Worm (Caenorhabditis elegans) whole organism, L1 larva: ENCODE data around the gene B0001.5.

Experiments used
- C16A3.4 ChIP-seq: fragments of 150-350 bp; optimal IDR thresholded peaks from 2 replicates; lab custom pipeline; 2014; ENCODE audit warnings: missing biosample characterization, missing genetic modification characterization
- F16B12.6 ChIP-seq: fragments of 150-350 bp; optimal IDR thresholded peaks from 2 replicates; lab custom pipeline; 2014; ENCODE audit warnings: missing biosample characterization, missing genetic modification characterization
- Y116A8C.19 ChIP-seq: sonication (generic microtip); optimal IDR thresholded peaks from 2 replicates; lab custom pipeline; 2016; ENCODE audit warnings: missing compliant biosample characterization, missing genetic modification characterization, borderline replicate concordance
- aha-1 ChIP-seq: fragments of 150-350 bp; optimal IDR thresholded peaks from 2 replicates; lab custom pipeline; 2014; ENCODE audit warnings: missing biosample characterization, missing genetic modification characterization
- ama-1 ChIP-seq: fragments of 150-350 bp; optimal IDR thresholded peaks from 2 replicates; lab custom pipeline; 2014
- ceh-63 ChIP-seq: fragments of 200-800 bp; sonication (Bioruptor generic); optimal IDR thresholded peaks from 2 replicates; lab custom pipeline; 2018; ENCODE audit warnings: mild to moderate bottlenecking, missing genetic modification characterization, missing compliant biosample characterization
- ceh-82 ChIP-seq, 3 experiments: fragments of 150-350 bp in 1 of 3; sonication (generic microtip) in 2 of 3; optimal IDR thresholded peaks; 2 replicates each; lab custom pipeline; 2014 to 2017; ENCODE audit warnings: missing biosample characterization in 3 of 3, missing genetic modification characterization in 3 of 3
- ceh-88 ChIP-seq: fragments of 200-800 bp; sonication (Bioruptor generic); IDR thresholded peaks from 2 replicates; pipeline ENCODE4 v1.3.6; 2022; ENCODE audit warnings: missing genetic modification characterization, missing compliant biosample characterization
- ceh-90 ChIP-seq: sonication (generic microtip); optimal IDR thresholded peaks from 2 replicates; lab custom pipeline; 2016; ENCODE audit warnings: missing genetic modification characterization, missing compliant biosample characterization
- dpl-1 ChIP-seq, 3 experiments: fragments of 150-350 bp in 2 of 3; sonication (generic microtip) in 1 of 3; optimal IDR thresholded peaks; 2 replicates each; lab custom pipeline; 2014 to 2017; ENCODE audit warnings: missing biosample characterization in 3 of 3, missing genetic modification characterization in 3 of 3, missing genetic modification reagents in 3 of 3
- efl-1 ChIP-seq, 4 experiments: fragments of 150-350 bp; optimal IDR thresholded peaks in 3 of 4; peaks in 1 of 4; 1 replicate in 1 of 4; 2 replicates in 3 of 4; lab custom pipeline; 2014; ENCODE audit warnings: missing biosample characterization in 2 of 4, missing genetic modification characterization in 2 of 4, missing genetic modification reagents in 2 of 4
- efl-3 ChIP-seq: fragments of 200-800 bp; sonication (Bioruptor generic); optimal IDR thresholded peaks from 2 replicates; lab custom pipeline; 2018; ENCODE audit warnings: mild to moderate bottlenecking, missing genetic modification characterization, missing compliant biosample characterization
- elt-2 ChIP-seq: sonication (generic microtip); optimal IDR thresholded peaks from 2 replicates; lab custom pipeline; 2016; ENCODE audit warnings: missing genetic modification characterization, mild to moderate bottlenecking, inconsistent platforms, missing compliant biosample characterization, missing genetic modification reagents
- ets-5 ChIP-seq: fragments of 200-800 bp; sonication (Bioruptor generic); IDR thresholded peaks from 2 replicates; pipeline ENCODE4 v1.3.6; 2022; ENCODE audit warnings: missing genetic modification characterization, missing compliant biosample characterization
- fkh-10 ChIP-seq: sonication (generic microtip); optimal IDR thresholded peaks from 2 replicates; lab custom pipeline; 2017; ENCODE audit warnings: missing biosample characterization, missing genetic modification reagents, missing genetic modification characterization
- fkh-4 ChIP-seq: sonication (generic microtip); optimal IDR thresholded peaks from 2 replicates; lab custom pipeline; 2016; ENCODE audit warnings: missing compliant biosample characterization, missing genetic modification characterization, borderline replicate concordance
- fos-1 ChIP-seq: fragments of 150-350 bp; optimal IDR thresholded peaks from 2 replicates; lab custom pipeline; 2014; ENCODE audit warnings: missing biosample characterization, missing genetic modification characterization
- hlh-4 ChIP-seq: sonication (generic microtip); optimal IDR thresholded peaks from 2 replicates; lab custom pipeline; 2016; ENCODE audit warnings: mild to moderate bottlenecking, missing genetic modification characterization, missing compliant biosample characterization
- hpl-2 ChIP-seq: fragments of 150-350 bp; optimal IDR thresholded peaks from 2 replicates; lab custom pipeline; 2014; ENCODE audit warnings: missing biosample characterization, missing genetic modification reagents, missing genetic modification characterization
- irx-1 ChIP-seq: sonication (generic microtip); optimal IDR thresholded peaks from 2 replicates; lab custom pipeline; 2016; ENCODE audit warnings: missing genetic modification characterization, missing compliant biosample characterization
- jun-1 ChIP-seq: fragments of 150-350 bp; optimal IDR thresholded peaks from 2 replicates; lab custom pipeline; 2014; ENCODE audit warnings: missing biosample characterization, missing genetic modification reagents, missing genetic modification characterization
- lin-14 ChIP-seq: fragments of 200-800 bp; sonication (Bioruptor generic); optimal IDR thresholded peaks from 2 replicates; lab custom pipeline; 2018; ENCODE audit warnings: mild to moderate bottlenecking, missing genetic modification characterization, moderate library complexity, missing compliant biosample characterization
- lin-15B ChIP-seq: fragments of 150-350 bp; sonication (generic microtip); optimal IDR thresholded peaks from 3 replicates; lab custom pipeline; 2014; ENCODE audit warnings: missing biosample characterization, missing genetic modification characterization
- lin-35 ChIP-seq, 2 experiments: fragments of 150-350 bp; optimal IDR thresholded peaks; 2 replicates each; lab custom pipeline; 2014; ENCODE audit warnings: missing biosample characterization in 2 of 2, missing genetic modification characterization in 2 of 2, missing genetic modification reagents in 2 of 2
- lir-3 ChIP-seq: sonication (generic microtip); optimal IDR thresholded peaks from 2 replicates; lab custom pipeline; 2016; ENCODE audit warnings: mild to moderate bottlenecking, missing genetic modification characterization, moderate library complexity, missing compliant biosample characterization; ENCODE audit not compliant: poor library complexity
- lsy-2 ChIP-seq, 2 experiments: fragments of 150-350 bp; optimal IDR thresholded peaks; 2 replicates each; lab custom pipeline; 2014; ENCODE audit warnings: missing biosample characterization in 2 of 2, missing genetic modification characterization in 2 of 2
- mdl-1 ChIP-seq, 2 experiments: fragments of 150-350 bp; optimal IDR thresholded peaks; 2 replicates each; lab custom pipeline; 2014 to 2017; ENCODE audit warnings: missing biosample characterization in 2 of 2, missing genetic modification characterization in 2 of 2, inconsistent platforms in 1 of 2
- mef-2 ChIP-seq: fragments of 150-350 bp; optimal IDR thresholded peaks from 2 replicates; lab custom pipeline; 2014; ENCODE audit warnings: missing biosample characterization, missing genetic modification characterization
- mep-1 ChIP-seq: fragments of 150-350 bp; optimal IDR thresholded peaks from 2 replicates; lab custom pipeline; 2014; ENCODE audit warnings: missing biosample characterization, missing genetic modification characterization
- nhr-19 ChIP-seq: fragments of 200-800 bp; sonication (Bioruptor generic); conservative IDR thresholded peaks from 2 replicates; pipeline ENCODE4 v1.3.6; 2022; ENCODE audit warnings: missing genetic modification characterization, missing compliant biosample characterization
- nhr-20 ChIP-seq: sonication (generic microtip); optimal IDR thresholded peaks from 2 replicates; lab custom pipeline; 2016; ENCODE audit warnings: mild to moderate bottlenecking, missing genetic modification characterization, missing compliant biosample characterization
- nhr-237 ChIP-seq: fragments of 150-350 bp; optimal IDR thresholded peaks from 2 replicates; lab custom pipeline; 2014; ENCODE audit warnings: missing biosample characterization, missing genetic modification characterization
- nhr-28 ChIP-seq: fragments of 150-350 bp; optimal IDR thresholded peaks from 2 replicates; lab custom pipeline; 2014; ENCODE audit warnings: missing biosample characterization, missing genetic modification characterization
- nhr-71 ChIP-seq: sonication (generic microtip); optimal IDR thresholded peaks from 2 replicates; lab custom pipeline; 2016; ENCODE audit warnings: mild to moderate bottlenecking, missing genetic modification characterization, moderate library complexity, missing compliant biosample characterization
- nhr-77 ChIP-seq: fragments of 150-350 bp; optimal IDR thresholded peaks from 2 replicates; lab custom pipeline; 2014; ENCODE audit warnings: missing biosample characterization, missing genetic modification characterization
- nhr-85 ChIP-seq: sonication (generic microtip); peaks from one replicate; lab custom pipeline; 2016; ENCODE audit warnings: missing genetic modification characterization, inconsistent platforms, missing compliant biosample characterization
- nhr-90 ChIP-seq: sonication (generic microtip); optimal IDR thresholded peaks from 2 replicates; lab custom pipeline; 2016; ENCODE audit warnings: mild to moderate bottlenecking, missing genetic modification characterization, missing compliant biosample characterization; ENCODE audit not compliant: poor library complexity
- pag-3 ChIP-seq: sonication (generic microtip); optimal IDR thresholded peaks from 2 replicates; lab custom pipeline; 2017; ENCODE audit warnings: missing genetic modification characterization, mild to moderate bottlenecking, missing compliant biosample characterization, antibody characterized with exemption, borderline replicate concordance; ENCODE audit not compliant: insufficient read depth
- pax-3 ChIP-seq: fragments of 200-800 bp; sonication (Bioruptor generic); optimal IDR thresholded peaks from 2 replicates; lab custom pipeline; 2018; ENCODE audit warnings: mild to moderate bottlenecking, missing genetic modification characterization, moderate library complexity, missing compliant biosample characterization
- rnt-1 ChIP-seq: sonication (generic microtip); optimal IDR thresholded peaks from 2 replicates; lab custom pipeline; 2016; ENCODE audit warnings: mild to moderate bottlenecking, missing genetic modification characterization, moderate library complexity, missing compliant biosample characterization
- snpc-4 ChIP-seq: fragments of 150-350 bp; optimal IDR thresholded peaks from 2 replicates; lab custom pipeline; 2014; ENCODE audit warnings: missing biosample characterization, missing genetic modification characterization
- snu-23 ChIP-seq: sonication (generic microtip); optimal IDR thresholded peaks from 2 replicates; lab custom pipeline; 2016; ENCODE audit warnings: missing genetic modification characterization, missing compliant biosample characterization
- sptf-1 ChIP-seq: fragments of 150-350 bp; optimal IDR thresholded peaks from 2 replicates; lab custom pipeline; 2014; ENCODE audit warnings: missing biosample characterization, missing genetic modification characterization
- swsn-7 ChIP-seq: sonication (generic microtip); optimal IDR thresholded peaks from 2 replicates; lab custom pipeline; 2016; ENCODE audit warnings: missing genetic modification characterization, missing compliant biosample characterization
- tbx-2 ChIP-seq: sonication (generic microtip); optimal IDR thresholded peaks from 2 replicates; lab custom pipeline; 2016; ENCODE audit warnings: missing genetic modification characterization, missing compliant biosample characterization
- unc-130 ChIP-seq: fragments of 150-350 bp; optimal IDR thresholded peaks from 2 replicates; lab custom pipeline; 2017; ENCODE audit warnings: missing biosample characterization, missing genetic modification characterization, inconsistent platforms
- unc-86 ChIP-seq: sonication (generic microtip); optimal IDR thresholded peaks from 2 replicates; lab custom pipeline; 2016; ENCODE audit warnings: missing genetic modification characterization, missing compliant biosample characterization
- unc-98 ChIP-seq: fragments of 200-800 bp; sonication (Bioruptor generic); IDR thresholded peaks from 2 replicates; pipeline ENCODE4 v1.3.6; 2022; ENCODE audit warnings: missing genetic modification characterization, missing compliant biosample characterization
- zag-1 ChIP-seq: fragments of 150-350 bp; optimal IDR thresholded peaks from 2 replicates; lab custom pipeline; 2014; ENCODE audit warnings: missing biosample characterization, missing genetic modification characterization

Gene B0001.5

DNA sequence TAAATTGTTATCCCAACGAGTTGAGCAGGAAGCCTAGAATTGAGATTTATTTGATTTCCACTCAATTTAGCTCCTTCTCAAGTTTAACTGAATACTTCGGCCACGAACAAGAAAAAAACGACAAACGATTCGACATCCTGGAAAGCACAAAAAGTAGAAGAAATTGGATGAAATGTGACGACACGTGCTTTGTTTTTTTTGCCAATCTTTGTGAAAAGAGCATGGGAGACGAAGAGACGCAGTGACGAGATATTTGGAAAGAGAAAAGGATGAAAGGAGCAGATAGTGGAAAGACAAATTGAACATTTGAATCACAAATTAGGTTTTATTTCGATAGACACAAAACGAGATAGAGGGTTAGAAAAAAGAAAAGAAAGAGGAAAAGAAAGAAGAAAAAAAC lies 28.6 kb downstream of the B0001.5 start (continued):
- TF ChIP-seq zag-1, result no peak
- no peak for TF ChIP-seq pag-3
- TF ChIP-seq snpc-4 (tag; lab: Kevin White, UChicago), result no peak
- TF ChIP-seq ceh-82 (tag; optimal IDR thresholded peaks at IDR 0.05; lab: Kevin White, UChicago), result peak in 1 of 3 experiments; percentile 6
- TF ChIP-seq lir-3, result no peak
- TF ChIP-seq swsn-7 (tag; lab: Kevin White, UChicago), result peak; percentile 16
- no peak for TF ChIP-seq mef-2 (tag; lab: Kevin White, UChicago)
- no peak for TF ChIP-seq dpl-1 (GFP tag; optimal IDR thresholded peaks at IDR 0.05; lab: Kevin White, UChicago)
- no peak for TF ChIP-seq ama-1 (lab: Kevin White, UChicago)
- TF ChIP-seq ceh-63 (GFP tag; lab: Kevin White, UChicago), result peak; percentile 56
- TF ChIP-seq elt-2 (tag; lab: Kevin White, UChicago), result no peak
- no peak for TF ChIP-seq pax-3 (tag; lab: Kevin White, UChicago)
- TF ChIP-seq nhr-28 (tag; lab: Kevin White, UChicago), result no peak
- no peak for TF ChIP-seq ceh-88 (GFP tag; lab: Robert Waterston, UW)
- no peak for TF ChIP-seq sptf-1 (tag; lab: Kevin White, UChicago)
- no peak for TF ChIP-seq unc-98 (GFP tag; lab: Robert Waterston, UW)
- no peak for TF ChIP-seq mdl-1 (tag; optimal IDR thresholded peaks at IDR 0.05; lab: Kevin White, UChicago)
- peak; percentile 28 for TF ChIP-seq rnt-1 (tag; lab: Kevin White, UChicago)
- no peak for TF ChIP-seq nhr-77 (tag; lab: Kevin White, UChicago)
- TF ChIP-seq fos-1 (tag; lab: Kevin White, UChicago), result no peak
- TF ChIP-seq, all 84 proteins: peak for 12

DNA sequence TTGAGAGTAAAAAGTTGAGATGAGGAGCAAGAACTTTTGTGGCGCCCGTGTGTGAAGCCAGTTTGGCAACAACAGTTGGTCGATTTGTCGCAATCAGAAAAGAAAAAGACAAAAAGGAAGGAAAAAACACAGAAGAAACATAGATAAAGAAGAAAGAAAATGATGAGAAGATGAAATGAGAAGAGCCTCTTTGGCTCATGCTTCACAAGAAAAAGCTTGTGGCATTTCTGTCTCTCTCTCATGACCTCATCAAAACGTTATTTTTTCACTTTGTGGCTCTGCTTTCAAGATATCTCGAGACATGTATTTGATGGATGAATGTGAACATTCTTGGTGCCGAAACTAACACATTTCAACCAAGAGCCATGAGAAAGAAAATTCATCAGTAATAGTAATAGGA lies 30.1 kb downstream of the B0001.5 start:
- TF ChIP-seq aha-1 (tag; lab: Kevin White, UChicago) (no peak), efl-1 (optimal IDR thresholded peaks at IDR 0.05; lab: Kevin White, UChicago) (no peak), efl-1 (GFP tag; optimal IDR thresholded peaks at IDR 0.05 in 1 of 2; lab: Kevin White, UChicago) (no peak), hlh-4 (tag; lab: Kevin White, UChicago) (no peak), nhr-19 (GFP tag; lab: Robert Waterston, UW) (peak; percentile 34), nhr-90 (tag; lab: Kevin White, UChicago) (no peak), pax-3 (tag; lab: Kevin White, UChicago) (no peak), nhr-85 (tag; lab: Kevin White, UChicago) (no peak), ets-5 (GFP tag; lab: Robert Waterston, UW) (no peak), lin-15B (tag; lab: Kevin White, UChicago) (no peak), ama-1 (lab: Kevin White, UChicago) (no peak), fkh-4 (tag; lab: Kevin White, UChicago) (no peak), snu-23 (GFP tag; lab: Kevin White, UChicago) (peak; percentile 47), lin-14 (GFP tag; lab: Kevin White, UChicago) (peak; percentile 82), ceh-88 (GFP tag; lab: Robert Waterston, UW) (no peak), irx-1 (tag; lab: Kevin White, UChicago) (no peak), nhr-71 (peak; percentile 67), jun-1 (tag; lab: Kevin White, UChicago) (no peak), pag-3 (peak; percentile 93), mep-1 (peak; percentile 8), swsn-7 (tag; lab: Kevin White, UChicago) (no peak), hpl-2 (GFP tag; lab: Kevin White, UChicago) (no peak), ceh-90 (no peak), F16B12.6 (no peak), lsy-2 (tag; optimal IDR thresholded peaks at IDR 0.05; lab: Kevin White, UChicago) (peak; percentile 5 to 66), dpl-1 (GFP tag; optimal IDR thresholded peaks at IDR 0.05; lab: Kevin White, UChicago) (peak in 1 of 3 experiments; percentile 5), nhr-237 (no peak), C16A3.4 (tag; lab: Kevin White, UChicago) (no peak), unc-86 (tag; lab: Kevin White, UChicago) (no peak), Y116A8C.19 (tag; lab: Kevin White, UChicago) (no peak), efl-3 (GFP tag; lab: Kevin White, UChicago) (no peak), unc-130 (tag; lab: Kevin White, UChicago) (peak; percentile 34), fkh-10 (GFP tag; lab: Kevin White, UChicago) (no peak), nhr-20 (tag; lab: Kevin White, UChicago) (peak; percentile 8), rnt-1 (tag; lab: Kevin White, UChicago) (peak; percentile 65), lin-35 (GFP tag; optimal IDR thresholded peaks at IDR 0.05; lab: Kevin White, UChicago) (no peak), tbx-2 (tag; lab: Kevin White, UChicago) (no peak)
